Worm (Caenorhabditis elegans): ENCODE data around the gene K02A2.1.

The K02A2.1 gene

DNA sequence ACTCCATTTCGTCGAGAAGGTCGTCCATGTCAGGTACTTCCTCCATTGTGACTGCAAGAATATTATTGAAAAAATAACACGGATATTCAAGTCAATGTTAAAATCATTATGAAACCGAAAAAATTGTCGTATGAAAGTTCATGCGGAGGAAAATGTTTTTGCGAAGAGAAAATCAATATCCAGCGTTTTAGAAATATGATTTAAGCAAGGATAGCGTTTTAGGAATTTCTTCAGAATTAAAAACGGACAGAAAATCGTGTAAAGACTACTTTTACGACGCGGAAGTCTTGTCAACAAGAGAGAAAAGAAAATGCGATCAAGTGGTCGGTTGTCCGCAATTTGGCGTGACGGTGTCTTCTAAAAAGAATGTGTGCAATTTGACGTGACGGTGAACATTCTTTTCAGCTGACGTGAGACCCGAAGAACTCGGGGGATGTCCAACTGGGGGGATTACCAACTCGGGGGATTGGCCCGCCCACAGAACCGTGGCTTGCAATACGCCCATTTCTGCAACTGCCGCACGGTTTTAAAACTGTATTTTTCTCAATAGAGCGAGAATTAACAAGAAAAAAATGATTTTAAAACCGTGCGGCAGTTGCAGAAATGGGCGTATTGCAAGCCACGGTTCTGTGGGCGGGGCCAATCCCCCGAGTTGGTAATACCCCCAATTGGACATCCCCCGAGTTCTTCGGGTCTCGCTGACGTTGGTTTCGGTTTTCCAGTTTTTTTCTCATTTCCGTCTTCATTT is 43.6 kb downstream of the K02A2.1 start, which contains the start of the genes aka-1 and ubc-6 (continued):
- TF ChIP-seq F10B5.3 (tag; optimal IDR thresholded peaks at IDR 0.05): no peak
- TF ChIP-seq gei-8 (GFP tag; optimal IDR thresholded peaks at IDR 0.05): peak; percentile 11
- peak; percentile 82 for TF ChIP-seq nhr-48 (tag; optimal IDR thresholded peaks at IDR 0.05)
- peak; percentile 90 for TF ChIP-seq Y48G9A.11 (GFP tag; IDR thresholded peaks at IDR 0.05)
- TF ChIP-seq fos-1 (tag; optimal IDR thresholded peaks at IDR 0.05): no peak
- TF ChIP-seq lim-7 (GFP tag; IDR thresholded peaks at IDR 0.05): peak; percentile 70
- TF ChIP-seq zfp-2 (tag; optimal IDR thresholded peaks at IDR 0.05): peak; percentile 60
- TF ChIP-seq ceh-32 (tag; optimal IDR thresholded peaks at IDR 0.05; ENCODE audit: poor library complexity): no peak
- no peak for TF ChIP-seq tag-97 (GFP tag; IDR thresholded peaks at IDR 0.05)
- TF ChIP-seq spr-1 (tag; optimal IDR thresholded peaks at IDR 0.05): peak; percentile 86
- TF ChIP-seq Y105C5A.15 (GFP tag; IDR thresholded peaks at IDR 0.05): peak; percentile 68; the same call in 1 of the 2 replicates
- no peak for TF ChIP-seq nhr-111 (GFP tag; optimal IDR thresholded peaks at IDR 0.05)
- no peak for TF ChIP-seq daf-8 (GFP tag; IDR thresholded peaks at IDR 0.05)
- TF ChIP-seq snpc-4 (tag; optimal IDR thresholded peaks at IDR 0.05): no peak
- peak in 1 of 2 experiments; percentile 90 for TF ChIP-seq unc-62 (GFP tag; optimal IDR thresholded peaks at IDR 0.05 in 1 of 2)
- no peak for TF ChIP-seq unc-62 (tag; optimal IDR thresholded peaks at IDR 0.05)
- TF ChIP-seq sdz-12 (GFP tag; optimal IDR thresholded peaks at IDR 0.05): no peak
- TF ChIP-seq ceh-44 (GFP tag; IDR thresholded peaks at IDR 0.05): peak; percentile 88
- peak; percentile 92 for TF ChIP-seq hlh-30 (tag; optimal IDR thresholded peaks at IDR 0.05; ENCODE audit: insufficient read depth)
- TF ChIP-seq mep-1 (tag; optimal IDR thresholded peaks at IDR 0.05): peak; percentile 93
- TF ChIP-seq T20F7.1 (GFP tag; optimal IDR thresholded peaks at IDR 0.05): peak; percentile 89
- peak; percentile 95 for TF ChIP-seq daf-19 (GFP tag; conservative IDR thresholded peaks at IDR 0.05)
- peak; percentile 61; the same call in 1 of the 2 replicates for TF ChIP-seq nhr-41 (GFP tag; IDR thresholded peaks at IDR 0.05)
- TF ChIP-seq unc-130 (GFP tag; optimal IDR thresholded peaks at IDR 0.05): peak; percentile 94
- TF ChIP-seq lir-3 (tag; optimal IDR thresholded peaks at IDR 0.05): no peak
- peak; percentile 47 for TF ChIP-seq fkh-10 (GFP tag; optimal IDR thresholded peaks at IDR 0.05)
- peak; percentile 34 to 85; a peak in 2 of 4 replicates for TF ChIP-seq madf-5 (GFP tag; IDR thresholded peaks at IDR 0.05)
- peak; percentile 78 for TF ChIP-seq mes-2 (tag; optimal IDR thresholded peaks at IDR 0.05; ENCODE audit: poor library complexity, severe bottlenecking)
- TF ChIP-seq tra-1 (GFP tag; IDR thresholded peaks at IDR 0.05): peak; percentile 96
- TF ChIP-seq dve-1 (tag; optimal IDR thresholded peaks at IDR 0.05; ENCODE audit: insufficient read depth): peak; percentile 91
- TF ChIP-seq vab-7 (GFP tag; IDR thresholded peaks at IDR 0.05): peak; percentile 93
- peak; percentile 49 for TF ChIP-seq duxl-1 (tag; optimal IDR thresholded peaks at IDR 0.05; ENCODE audit: poor library complexity)
- TF ChIP-seq lin-13 (GFP tag; optimal IDR thresholded peaks at IDR 0.05): peak; percentile 75
- TF ChIP-seq R02D3.7 (tag; optimal IDR thresholded peaks at IDR 0.05): no peak
- peak; percentile 93 for TF ChIP-seq rbr-2 (tag; optimal IDR thresholded peaks at IDR 0.05)
- TF ChIP-seq jun-1 (tag; optimal IDR thresholded peaks at IDR 0.05): peak; percentile 21
- TF ChIP-seq zip-2 (tag; optimal IDR thresholded peaks at IDR 0.05): peak; percentile 23
- TF ChIP-seq nhr-11 (tag; optimal IDR thresholded peaks at IDR 0.05): peak; percentile 72
- peak; percentile 95 for TF ChIP-seq T26A8.4 (GFP tag; IDR thresholded peaks at IDR 0.05)
- TF ChIP-seq madf-9 (GFP tag; conservative IDR thresholded peaks at IDR 0.05): peak; percentile 91
- TF ChIP-seq nhr-28 (tag; optimal IDR thresholded peaks at IDR 0.05): peak; percentile 62
- peak; percentile 89 for TF ChIP-seq dmd-9 (GFP tag; IDR thresholded peaks at IDR 0.05)
- peak; percentile 71 for TF ChIP-seq ZK337.2 (GFP tag; IDR thresholded peaks at IDR 0.05)
- TF ChIP-seq aly-2 (tag; optimal IDR thresholded peaks at IDR 0.05): no peak
- peak; percentile 80 for TF ChIP-seq lin-29 (GFP tag; IDR thresholded peaks at IDR 0.05)
- peak; percentile 70; the same call in 1 of the 2 replicates for TF ChIP-seq mxl-2 (GFP tag; conservative IDR thresholded peaks at IDR 0.05)
- TF ChIP-seq dmd-8 (GFP tag; IDR thresholded peaks at IDR 0.05): peak; percentile 71; the same call in 1 of the 2 replicates
- peak; percentile 63 for TF ChIP-seq dpl-1 (GFP tag; optimal IDR thresholded peaks at IDR 0.05)
- TF ChIP-seq nhr-102 (tag; optimal IDR thresholded peaks at IDR 0.05): peak; percentile 89
- no peak for TF ChIP-seq lin-15B (tag; optimal IDR thresholded peaks at IDR 0.05)

Measured in whole organism, L4 larva.